Fruit fly (Drosophila melanogaster) S2 (cell line): ENCODE results near the gene rod.

ENCODE experiments used
- CG8478 ChIP-seq: fragments of >200 bp; optimal IDR thresholded peaks from 2 replicates; lab custom pipeline; 2018
- CTCF ChIP-seq, 2 experiments: fragments of >200 bp; optimal IDR thresholded peaks; 2 replicates each; lab custom pipeline; 2018

DNA sequence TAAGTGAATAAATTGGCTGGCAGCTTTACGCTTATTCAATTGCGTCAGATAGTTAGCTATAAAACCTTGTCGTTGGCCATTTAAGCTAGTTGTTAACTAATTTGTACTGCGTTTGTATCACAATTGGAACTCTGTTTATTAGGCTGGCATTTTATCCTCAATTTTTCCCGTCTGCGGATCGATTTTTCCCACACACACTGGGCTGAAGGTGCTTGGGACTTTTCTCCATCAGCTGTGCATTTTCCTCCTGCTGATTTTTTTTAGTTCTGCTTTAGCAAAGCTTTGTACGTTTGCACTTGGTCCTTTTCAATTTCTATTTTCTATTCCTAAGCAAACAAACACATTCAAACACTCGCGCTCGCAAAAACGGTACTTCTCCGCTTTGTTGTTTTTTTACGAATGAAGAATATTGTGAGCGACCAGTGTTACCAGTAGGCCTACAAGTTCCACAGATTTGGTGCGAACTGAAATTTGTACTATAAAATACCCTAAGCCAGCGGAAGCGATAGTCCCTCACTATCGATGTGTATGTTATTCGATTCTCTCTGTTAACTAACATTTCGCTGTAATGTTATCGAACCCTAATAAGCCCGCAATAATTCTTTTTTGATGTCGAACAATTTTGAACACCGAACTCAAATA is 28.8 kb downstream of the rod start:
- TF ChIP-seq CTCF (optimal IDR thresholded peaks at IDR 0.05; lab: Kevin White, UChicago): peak in 1 of 2 experiments; percentile 29
- TF ChIP-seq CG8478 (lab: Kevin White, UChicago): no peak
